Worm (Caenorhabditis elegans) whole organism, L3 larva: ENCODE results near the gene fut-8.

Source experiments
- nhr-23 ChIP-seq: fragments of 150-350 bp; optimal IDR thresholded peaks from 2 replicates; lab custom pipeline; 2014; ENCODE audit warnings: missing biosample characterization, missing genetic modification reagents, missing genetic modification characterization
- pha-4 ChIP-seq: fragments of 150-350 bp; optimal IDR thresholded peaks from 2 replicates; lab custom pipeline; 2014; ENCODE audit warnings: missing biosample characterization, missing genetic modification reagents, missing genetic modification characterization

DNA sequence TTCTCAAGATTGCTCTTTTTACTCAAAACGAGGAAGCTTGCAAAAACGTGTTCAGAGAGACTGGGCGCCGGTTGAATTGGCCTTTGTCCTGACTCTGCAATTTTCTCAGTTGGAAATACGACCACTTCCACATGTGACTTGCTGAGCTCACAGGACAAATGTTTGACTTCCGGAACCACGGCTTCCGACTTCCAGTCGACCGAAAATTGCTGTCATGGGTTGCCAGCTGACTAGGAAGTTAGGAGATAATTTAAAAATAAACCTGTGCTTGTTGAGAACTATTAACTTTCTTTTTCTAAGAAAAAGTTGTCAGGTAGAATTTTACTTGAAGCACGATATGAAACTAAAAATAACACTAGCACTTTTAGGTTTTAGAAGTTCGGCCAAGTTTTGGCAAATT is 41.3 kb upstream of the fut-8 start:
- TF ChIP-seq pha-4 (no peak), nhr-23 (no peak)
